Fruit fly (Drosophila melanogaster) whole organism, adult: Measurements from ENCODE around the gene CG11583.
A peak's percentile ranks its signal among the peaks of the same experiment; 100 is the strongest.

Experiments used
- CG11617 ChIP-seq: fragments of 200-800 bp; sonication (Bioruptor generic); optimal IDR thresholded peaks from 2 replicates; lab custom pipeline; 2017; ENCODE audit warnings: mild to moderate bottlenecking, missing biosample characterization, missing genetic modification reagents, missing genetic modification characterization
- CG1620 ChIP-seq: fragments of 200-800 bp; sonication (Bioruptor generic); optimal IDR thresholded peaks from 2 replicates; lab custom pipeline; 2016; ENCODE audit warnings: missing biosample characterization, missing genetic modification characterization
- CG5204 ChIP-seq: fragments of 200-800 bp; sonication (Bioruptor generic); optimal IDR thresholded peaks from 2 replicates; lab custom pipeline; 2016; ENCODE audit warnings: missing biosample characterization, missing genetic modification characterization
- tj ChIP-seq: fragments of 200-800 bp; sonication (Bioruptor generic); optimal IDR thresholded peaks from 3 replicates; lab custom pipeline; 2017; ENCODE audit warnings: missing biosample characterization, mild to moderate bottlenecking, missing genetic modification characterization, moderate library complexity
- toe ChIP-seq: fragments of 200-800 bp; sonication (Bioruptor generic); optimal IDR thresholded peaks from 2 replicates; lab custom pipeline; 2016; ENCODE audit warnings: missing biosample characterization, missing genetic modification characterization

The CG11583 gene

DNA sequence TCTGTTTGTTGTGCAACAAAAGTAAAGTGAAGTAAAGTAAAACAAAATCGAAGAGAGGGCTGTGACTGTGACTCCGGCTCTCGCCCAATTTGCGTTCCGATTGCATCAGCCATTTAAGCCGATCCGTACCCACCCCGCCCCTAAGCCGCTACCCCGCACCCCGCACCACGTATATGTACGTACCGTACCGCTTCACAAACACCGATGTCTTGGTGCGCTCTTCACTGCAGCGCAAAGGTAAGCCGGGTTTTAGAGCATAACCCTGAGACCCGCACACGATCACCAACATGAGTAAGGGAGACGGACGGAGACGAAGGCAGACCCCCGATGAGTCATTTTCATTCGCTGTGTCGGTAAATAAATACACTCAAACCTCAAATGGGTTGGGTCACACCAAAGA is 50.4 kb downstream of the CG11583 start:
- peak; percentile 89 for TF ChIP-seq tj
- no peak for TF ChIP-seq toe (GFP tag; lab: Kevin White, UChicago)
- no peak for TF ChIP-seq CG5204
- no peak for TF ChIP-seq CG11617 (GFP tag; lab: Kevin White, UChicago)
- TF ChIP-seq CG1620 (GFP tag; lab: Kevin White, UChicago): no peak
